Worm (Caenorhabditis elegans): Measurements from ENCODE around the gene F54B3.1.

- TF ChIP-seq ama-1 (optimal IDR thresholded peaks at IDR 0.05) = no peak
- TF ChIP-seq hmg-4 (GFP tag; optimal IDR thresholded peaks at IDR 0.05) = no peak
- TF ChIP-seq ceh-36 (tag; optimal IDR thresholded peaks at IDR 0.05) = no peak
- TF ChIP-seq flt-1 (GFP tag; IDR thresholded peaks at IDR 0.05) = no peak
- no peak for TF ChIP-seq pes-1 (GFP tag; IDR thresholded peaks at IDR 0.05)
- TF ChIP-seq ceh-13 (GFP tag; optimal IDR thresholded peaks at IDR 0.05) = no peak
- TF ChIP-seq F13C5.2 (tag; optimal IDR thresholded peaks at IDR 0.05) = no peak
- TF ChIP-seq sea-1 (GFP tag; conservative IDR thresholded peaks at IDR 0.05) = no peak
- TF ChIP-seq hnd-1 (tag; optimal IDR thresholded peaks at IDR 0.05) = no peak
These were observed 24.0 kb upstream of the F54B3.1 start, which contains the start of gene srh-135 for ce11 chrII:10227030-10227429.
